Worm (Caenorhabditis elegans) whole organism, L3 larva: ENCODE results near the gene mau-8.

ENCODE experiments used
- R02D3.7 ChIP-seq: fragments of 150-350 bp; optimal IDR thresholded peaks from 2 replicates; lab custom pipeline; 2014; ENCODE audit warnings: missing biosample characterization, missing genetic modification characterization
- ZK546.5 ChIP-seq: sonication (generic microtip); optimal IDR thresholded peaks from 2 replicates; lab custom pipeline; 2017; ENCODE audit warnings: missing biosample characterization, missing genetic modification characterization
- ceh-82 ChIP-seq: fragments of 150-350 bp; optimal IDR thresholded peaks from 2 replicates; lab custom pipeline; 2014; ENCODE audit warnings: missing biosample characterization, missing genetic modification characterization
- ceh-9 ChIP-seq: sonication (generic microtip); optimal IDR thresholded peaks from 2 replicates; lab custom pipeline; 2018; ENCODE audit warnings: missing biosample characterization, missing genetic modification characterization
- egl-27 ChIP-seq: sonication (generic microtip); optimal IDR thresholded peaks from 4 replicates; lab custom pipeline; 2017; ENCODE audit warnings: missing biosample characterization, missing genetic modification reagents, missing genetic modification characterization
- elt-1 ChIP-seq: fragments of 150-350 bp; optimal IDR thresholded peaks from 2 replicates; lab custom pipeline; 2014; ENCODE audit warnings: missing biosample characterization, missing genetic modification characterization
- elt-2 ChIP-seq: sonication (generic microtip); optimal IDR thresholded peaks from 2 replicates; lab custom pipeline; 2016; ENCODE audit warnings: missing genetic modification reagents, mild to moderate bottlenecking, missing genetic modification characterization, missing compliant biosample characterization
- elt-3 ChIP-seq, 3 experiments: fragments of 150-350 bp in 1 of 3; sonication (generic microtip) in 2 of 3; optimal IDR thresholded peaks; 2 replicates in 2 of 3; 4 replicates in 1 of 3; lab custom pipeline; 2014 to 2017; ENCODE audit warnings: missing biosample characterization in 3 of 3, missing genetic modification characterization in 3 of 3
- eor-1 ChIP-seq, 2 experiments: fragments of 150-350 bp; optimal IDR thresholded peaks; 2 replicates each; lab custom pipeline; 2014 to 2018; ENCODE audit warnings: missing biosample characterization in 2 of 2, missing genetic modification characterization in 2 of 2
- hmg-11 ChIP-seq: sonication (generic microtip); optimal IDR thresholded peaks from 2 replicates; lab custom pipeline; 2016; ENCODE audit warnings: missing genetic modification characterization, missing compliant biosample characterization
- jun-1 ChIP-seq: fragments of 150-350 bp; optimal IDR thresholded peaks from 2 replicates; lab custom pipeline; 2014; ENCODE audit warnings: missing biosample characterization, missing genetic modification reagents, missing genetic modification characterization
- lin-15B ChIP-seq: fragments of 150-350 bp; optimal IDR thresholded peaks from 2 replicates; lab custom pipeline; 2014; ENCODE audit warnings: missing biosample characterization, missing genetic modification characterization
- lin-39 ChIP-seq: fragments of 150-350 bp; optimal IDR thresholded peaks from 2 replicates; lab custom pipeline; 2018; ENCODE audit warnings: missing biosample characterization, missing genetic modification reagents, missing genetic modification characterization
- lsy-12 ChIP-seq: sonication (generic microtip); optimal IDR thresholded peaks from 2 replicates; lab custom pipeline; 2016; ENCODE audit warnings: mild to moderate bottlenecking, missing genetic modification characterization, missing compliant biosample characterization
- nhr-11 ChIP-seq: fragments of 150-350 bp; optimal IDR thresholded peaks from 2 replicates; lab custom pipeline; 2014; ENCODE audit warnings: missing biosample characterization, missing genetic modification characterization
- nhr-237 ChIP-seq: fragments of 150-350 bp; optimal IDR thresholded peaks from 2 replicates; lab custom pipeline; 2014; ENCODE audit warnings: missing biosample characterization, missing genetic modification characterization
- nhr-25 ChIP-seq: sonication (generic microtip); optimal IDR thresholded peaks from 2 replicates; lab custom pipeline; 2017; ENCODE audit warnings: missing biosample characterization, missing genetic modification characterization
- nhr-67 ChIP-seq: fragments of 150-350 bp; optimal IDR thresholded peaks from 2 replicates; lab custom pipeline; 2014; ENCODE audit warnings: missing biosample characterization, missing genetic modification characterization
- nhr-76 ChIP-seq: fragments of 150-350 bp; sonication (generic microtip); optimal IDR thresholded peaks from 5 replicates; lab custom pipeline; 2014; ENCODE audit warnings: missing biosample characterization, missing genetic modification characterization
- nhr-77 ChIP-seq: fragments of 150-350 bp; optimal IDR thresholded peaks from 2 replicates; lab custom pipeline; 2014; ENCODE audit warnings: missing biosample characterization, missing genetic modification characterization
- pha-4 ChIP-seq: fragments of 150-350 bp; optimal IDR thresholded peaks from 2 replicates; lab custom pipeline; 2014; ENCODE audit warnings: missing biosample characterization, missing genetic modification reagents, missing genetic modification characterization
- snpc-4 ChIP-seq: fragments of 150-350 bp; optimal IDR thresholded peaks from 2 replicates; lab custom pipeline; 2014; ENCODE audit warnings: missing biosample characterization, missing genetic modification characterization
- tbx-2 ChIP-seq: sonication (generic microtip); optimal IDR thresholded peaks from 2 replicates; lab custom pipeline; 2016; ENCODE audit warnings: mild to moderate bottlenecking, missing genetic modification characterization, missing compliant biosample characterization
- unc-39 ChIP-seq: sonication (generic microtip); optimal IDR thresholded peaks from 4 replicates; lab custom pipeline; 2017; ENCODE audit warnings: missing biosample characterization, missing genetic modification characterization
- zag-1 ChIP-seq: fragments of 150-350 bp; optimal IDR thresholded peaks from 2 replicates; lab custom pipeline; 2014; ENCODE audit warnings: missing biosample characterization, missing genetic modification characterization
- ztf-11 ChIP-seq: fragments of 150-350 bp; optimal IDR thresholded peaks from 2 replicates; lab custom pipeline; 2014; ENCODE audit warnings: missing biosample characterization, missing genetic modification characterization
- ztf-4 ChIP-seq: fragments of 150-350 bp; optimal IDR thresholded peaks from 2 replicates; lab custom pipeline; 2014; ENCODE audit warnings: missing biosample characterization, missing genetic modification characterization

The mau-8 gene

ce11 chrIV:13415739-13416271 lies 38.0 kb downstream of the mau-8 start, which contains the start of the genes pik-1 and aptf-2:
pik-1 (plus strand) TSS chrIV:13416041.
aptf-2 (minus strand) TSS chrIV:13416051.
- TF ChIP-seq snpc-4 (tag; lab: Kevin White, UChicago), result no peak
- no peak for TF ChIP-seq egl-27 (tag; lab: Kevin White, UChicago)
- peak; percentile 8 for TF ChIP-seq hmg-11 (tag; lab: Kevin White, UChicago)
- TF ChIP-seq ceh-9 (tag; lab: Kevin White, UChicago), result no peak
- no peak for TF ChIP-seq elt-3 (tag; optimal IDR thresholded peaks at IDR 0.05; lab: Kevin White, UChicago)
- no peak for TF ChIP-seq elt-2 (tag; lab: Kevin White, UChicago)
- no peak for TF ChIP-seq ceh-82 (tag; lab: Kevin White, UChicago)
- no peak for TF ChIP-seq lsy-12 (tag; lab: Kevin White, UChicago)
- TF ChIP-seq ZK546.5 (tag; lab: Kevin White, UChicago), result no peak
- no peak for TF ChIP-seq elt-1 (tag; lab: Kevin White, UChicago)
- peak; percentile 47 for TF ChIP-seq pha-4 (tag; lab: Kevin White, UChicago)
- no peak for TF ChIP-seq eor-1 (tag; optimal IDR thresholded peaks at IDR 0.05; lab: Kevin White, UChicago)
- TF ChIP-seq nhr-11, result no peak
- TF ChIP-seq, all 47 proteins: peak for 2

- TF ChIP-seq hmg-11 (tag; lab: Kevin White, UChicago) (no peak), jun-1 (no peak), elt-1 (tag; lab: Kevin White, UChicago) (no peak), tbx-2 (tag; lab: Kevin White, UChicago) (no peak), pha-4 (tag; lab: Kevin White, UChicago) (no peak), nhr-11 (no peak), ztf-4 (tag; lab: Kevin White, UChicago) (no peak), unc-39 (tag; lab: Kevin White, UChicago) (no peak), ztf-11 (tag; lab: Kevin White, UChicago) (no peak), ceh-9 (tag; lab: Kevin White, UChicago) (no peak), nhr-25 (tag; lab: Kevin White, UChicago) (no peak), lin-15B (tag; lab: Kevin White, UChicago) (no peak), lsy-12 (tag; lab: Kevin White, UChicago) (no peak), ZK546.5 (tag; lab: Kevin White, UChicago) (no peak), R02D3.7 (tag; lab: Kevin White, UChicago) (no peak), nhr-76 (tag; lab: Kevin White, UChicago) (no peak), eor-1 (tag; optimal IDR thresholded peaks at IDR 0.05; lab: Kevin White, UChicago) (no peak)
These were observed 44.4 kb downstream of the mau-8 start, which contains the start of gene nol-9 for ce11 chrIV:13422200-13422599. nol-9 (plus strand) TSS chrIV:13422500.

- TF ChIP-seq snpc-4 (tag; lab: Kevin White, UChicago) (no peak), lin-39 (no peak), nhr-237 (tag; lab: Kevin White, UChicago) (no peak), zag-1 (no peak), nhr-76 (tag; lab: Kevin White, UChicago) (no peak), nhr-77 (tag; lab: Kevin White, UChicago) (no peak), nhr-67 (tag; lab: Kevin White, UChicago) (no peak)
These were observed 51.4 kb downstream of the mau-8 start, which contains the start of gene K09B11.4 for ce11 chrIV:13429240-13429639. K09B11.4 (plus strand) TSS chrIV:13429540.
